Fruit fly (Drosophila melanogaster) S2 (cell line): Measurements from ENCODE around the gene CG10222.

ENCODE experiments used
- CG8478 ChIP-seq: fragments of >200 bp; optimal IDR thresholded peaks from 2 replicates; lab custom pipeline; 2018
- CTCF ChIP-seq, 2 experiments: fragments of >200 bp; optimal IDR thresholded peaks; 2 replicates each; lab custom pipeline; 2018

dm6 chr3L:13437036-13437435, 24.8 kb upstream of the CG10222 start, which contains the start of gene CG10154:
- no peak for TF ChIP-seq CTCF (optimal IDR thresholded peaks at IDR 0.05; lab: Kevin White, UChicago)
- TF ChIP-seq CG8478 (lab: Kevin White, UChicago): no peak
